Fruit fly (Drosophila melanogaster): ENCODE measurements around the gene CG14321.

CG14321 gene

DNA sequence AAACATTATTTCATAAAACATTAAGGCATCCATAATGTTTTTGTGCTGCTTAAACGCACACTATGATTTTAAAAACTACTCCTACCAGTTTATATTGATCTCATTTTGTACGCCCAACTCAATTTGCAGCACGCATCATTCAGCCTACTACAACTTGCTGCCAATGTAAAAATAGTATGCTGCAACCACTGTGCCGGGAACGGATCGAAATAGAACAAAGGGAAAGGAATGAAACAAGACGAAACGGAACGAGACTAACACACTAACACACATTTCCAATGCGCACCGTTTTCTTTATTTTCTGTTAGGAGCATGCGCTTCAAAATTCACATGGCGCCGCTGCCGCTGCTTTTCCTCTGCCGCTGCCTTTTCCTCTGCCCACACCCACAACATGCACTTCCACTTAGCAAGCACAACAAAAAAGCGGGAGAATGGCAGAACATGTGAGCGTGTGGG lies 43.6 kb downstream of the CG14321 start (continued):
- TF ChIP-seq btn (GFP tag; optimal IDR thresholded peaks at IDR 0.05), result no peak
- TF ChIP-seq Ada2b (GFP tag; IDR thresholded peaks at IDR 0.05), result no peak
- TF ChIP-seq dimm (GFP tag; IDR thresholded peaks at IDR 0.05), result no peak
- no peak for TF ChIP-seq D19A (tag; optimal IDR thresholded peaks at IDR 0.05)
- TF ChIP-seq CG3163 (GFP tag; optimal IDR thresholded peaks at IDR 0.05), result no peak
- no peak for TF ChIP-seq mirr (GFP tag; optimal IDR thresholded peaks at IDR 0.05)
- TF ChIP-seq zen2 (GFP tag; IDR thresholded peaks at IDR 0.05; ENCODE audit: partially characterized antibody), result no peak
- TF ChIP-seq CG10267 (tag; optimal IDR thresholded peaks at IDR 0.05), result no peak
- TF ChIP-seq CG17912 (GFP tag; optimal IDR thresholded peaks at IDR 0.05), result no peak
- TF ChIP-seq wdn (GFP tag; IDR thresholded peaks at IDR 0.05), result no peak
- no peak for TF ChIP-seq CG7987 (GFP tag; optimal IDR thresholded peaks at IDR 0.05)
- TF ChIP-seq CG12659 (GFP tag; optimal IDR thresholded peaks at IDR 0.05), result peak; percentile 34
- no peak for TF ChIP-seq tna (GFP tag; IDR thresholded peaks at IDR 0.05; ENCODE audit: partially characterized antibody)
- no peak; the same call in 1 of the 2 replicates for TF ChIP-seq HLH3B (GFP tag; IDR thresholded peaks at IDR 0.05)
- no peak for TF ChIP-seq eve (GFP tag; optimal IDR thresholded peaks at IDR 0.05)
- no peak for TF ChIP-seq CG6791 (GFP tag; IDR thresholded peaks at IDR 0.05; ENCODE audit: partially characterized antibody)
- peak; percentile 96 for TF ChIP-seq pfk (GFP tag; optimal IDR thresholded peaks at IDR 0.05)
- TF ChIP-seq pb (GFP tag; optimal IDR thresholded peaks at IDR 0.05), result no peak
- TF ChIP-seq CG10654 (GFP tag; optimal IDR thresholded peaks at IDR 0.05), result no peak
- TF ChIP-seq ase (GFP tag; IDR thresholded peaks at IDR 0.05), result 0 out of 3 replicates have a peak, but pooled peaks have one; percentile 7
- 0 out of 2 replicates have a peak, but pooled peaks have one; percentile 17 for TF ChIP-seq CG6272 (GFP tag; IDR thresholded peaks at IDR 0.05)
- TF ChIP-seq CG6175 (GFP tag; IDR thresholded peaks at IDR 0.05), result no peak
- TF ChIP-seq ap (GFP tag; IDR thresholded peaks at IDR 0.05), result no peak
- TF ChIP-seq CG1529 (GFP tag; optimal IDR thresholded peaks at IDR 0.05), result no peak
- TF ChIP-seq CG17328 (GFP tag; IDR thresholded peaks at IDR 0.05), result no peak
- TF ChIP-seq Antp (GFP tag; optimal IDR thresholded peaks at IDR 0.05), result peak; percentile 39
- TF ChIP-seq p53 (GFP tag; optimal IDR thresholded peaks at IDR 0.05), result no peak
- no peak for TF ChIP-seq CG15601 (tag; optimal IDR thresholded peaks at IDR 0.05)
- no peak for TF ChIP-seq CG13775 (GFP tag; optimal IDR thresholded peaks at IDR 0.05)
- TF ChIP-seq insv (GFP tag; optimal IDR thresholded peaks at IDR 0.05), result no peak
- no peak for TF ChIP-seq CG8359 (GFP tag; optimal IDR thresholded peaks at IDR 0.05; ENCODE audit: borderline replicate concordance)
- 0 out of 2 replicates have a peak, but pooled peaks have one; percentile 12 for TF ChIP-seq esg (GFP tag; conservative IDR thresholded peaks at IDR 0.05)
- TF ChIP-seq dmrt11E (tag; optimal IDR thresholded peaks at IDR 0.05), result no peak
- TF ChIP-seq yki (optimal IDR thresholded peaks at IDR 0.05), result no peak
- TF ChIP-seq CG17361 (GFP tag; IDR thresholded peaks at IDR 0.05), result no peak
- TF ChIP-seq CoRest (tag; optimal IDR thresholded peaks at IDR 0.05), result peak; percentile 15
- TF ChIP-seq Gug (GFP tag; IDR thresholded peaks at IDR 0.05), result peak; percentile 59; the same call in 3 of the 4 replicates
- TF ChIP-seq CG6813 (GFP tag; optimal IDR thresholded peaks at IDR 0.05), result no peak
- peak; percentile 3 for TF ChIP-seq pum (GFP tag; optimal IDR thresholded peaks at IDR 0.05)
- TF ChIP-seq dpn (GFP tag; optimal IDR thresholded peaks at IDR 0.05), result peak; percentile 44 to 54
- no peak for TF ChIP-seq CG9609 (GFP tag; optimal IDR thresholded peaks at IDR 0.05)
- TF ChIP-seq CG16815 (GFP tag; optimal IDR thresholded peaks at IDR 0.05), result no peak
- TF ChIP-seq mam (GFP tag; optimal IDR thresholded peaks at IDR 0.05), result peak; percentile 36
- TF ChIP-seq Bteb2 (GFP tag; optimal IDR thresholded peaks at IDR 0.05), result no peak
- peak; percentile 16 for TF ChIP-seq Nf-YC (tag; optimal IDR thresholded peaks at IDR 0.05)
- 0 out of 2 replicates have a peak, but pooled peaks have one; percentile 10 for TF ChIP-seq sisA (GFP tag; IDR thresholded peaks at IDR 0.05)
- TF ChIP-seq so (GFP tag; IDR thresholded peaks at IDR 0.05), result no peak
- TF ChIP-seq CG4854 (GFP tag; optimal IDR thresholded peaks at IDR 0.05), result no peak
- TF ChIP-seq CG12104 (GFP tag; optimal IDR thresholded peaks at IDR 0.05), result no peak
- peak; percentile 17; the same call in 1 of the 2 replicates for TF ChIP-seq ttk (GFP tag; IDR thresholded peaks at IDR 0.05)
- no peak for TF ChIP-seq CG31388 (GFP tag; optimal IDR thresholded peaks at IDR 0.05)
- TF ChIP-seq crol (GFP tag; IDR thresholded peaks at IDR 0.05), result peak; percentile 35; the same call in 1 of the 2 replicates
